Fruit fly (Drosophila melanogaster): ENCODE measurements around the gene Nepl8.
A peak's percentile ranks its signal among the peaks of the same experiment; 100 is the strongest.

Nepl8 gene

DNA sequence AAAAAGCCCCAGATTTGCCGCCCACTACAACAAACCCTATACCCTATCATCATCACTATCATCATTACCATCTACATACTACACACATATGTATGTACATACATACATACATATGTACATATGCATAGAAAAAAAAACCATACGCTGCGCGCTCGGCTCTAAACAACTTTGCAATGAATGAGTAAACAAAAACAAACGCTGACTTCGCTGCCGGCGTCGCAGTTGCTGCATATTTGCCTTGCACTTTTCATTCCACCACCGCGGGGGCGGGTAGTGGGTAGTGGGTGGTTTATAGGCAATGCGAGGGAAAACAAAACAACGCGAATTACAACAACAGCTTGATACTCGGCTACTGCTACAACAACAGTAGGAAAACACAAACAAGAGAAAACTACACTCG, 35.1 kb downstream of the Nepl8 start:
- TF ChIP-seq Sin3A (optimal IDR thresholded peaks at IDR 0.05) (no peak), Myc (optimal IDR thresholded peaks at IDR 0.05) (no peak), h (optimal IDR thresholded peaks at IDR 0.05) (no peak), psq (optimal IDR thresholded peaks at IDR 0.05) (no peak), ttk (optimal IDR thresholded peaks at IDR 0.05) (no peak)

DNA sequence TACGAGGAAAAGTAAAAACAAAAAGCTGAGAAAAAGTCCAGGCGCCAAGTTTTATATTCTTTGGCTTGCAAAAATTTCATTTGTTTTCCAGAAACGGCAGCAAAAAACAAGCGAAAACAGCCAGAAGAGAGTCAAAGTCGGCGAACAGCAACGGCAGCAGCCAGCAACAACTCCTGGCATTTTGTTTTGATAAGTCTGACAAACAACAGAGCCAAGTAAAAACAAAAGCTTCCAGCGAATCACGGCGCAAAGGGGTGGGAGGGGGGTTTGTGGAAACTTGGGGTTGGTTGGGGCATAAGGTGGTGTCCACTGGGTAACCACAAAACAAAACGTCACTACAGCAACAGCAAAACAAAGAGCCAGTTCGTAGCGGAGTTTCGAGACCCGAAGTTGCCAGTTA, 37.2 kb downstream of the Nepl8 start:
- no peak for TF ChIP-seq psq (optimal IDR thresholded peaks at IDR 0.05)
- no peak for TF ChIP-seq Sin3A (optimal IDR thresholded peaks at IDR 0.05)
- no peak for TF ChIP-seq h (optimal IDR thresholded peaks at IDR 0.05)
- TF ChIP-seq insv (optimal IDR thresholded peaks at IDR 0.05) = no peak
- TF ChIP-seq ttk (optimal IDR thresholded peaks at IDR 0.05) = no peak
- TF ChIP-seq Myc (optimal IDR thresholded peaks at IDR 0.05) = no peak

dm6 chr2L:16526015-16526518, 38.1 kb downstream of the Nepl8 start:
- TF ChIP-seq insv (optimal IDR thresholded peaks at IDR 0.05) (peak; percentile 83), psq (optimal IDR thresholded peaks at IDR 0.05) (no peak)

DNA sequence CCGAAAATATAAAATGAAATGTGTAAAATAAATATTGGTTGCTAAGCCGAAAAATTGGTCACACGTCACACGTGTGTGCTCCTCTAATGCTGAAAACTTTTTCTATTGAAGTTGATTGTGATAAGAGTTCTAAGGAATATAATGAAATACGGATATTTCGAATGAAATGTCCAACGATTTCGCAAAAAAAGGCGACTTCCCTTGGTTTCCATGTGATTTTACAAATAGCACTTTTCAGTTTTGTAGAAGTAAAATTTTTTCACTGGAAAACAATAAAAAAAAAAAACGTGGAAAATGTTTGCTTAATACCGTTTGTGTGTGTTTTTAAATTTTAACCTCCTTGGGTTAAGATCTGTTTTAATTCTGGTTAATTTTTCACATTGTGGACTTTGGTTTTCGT, 38.6 kb downstream of the Nepl8 start:
- TF ChIP-seq ttk (optimal IDR thresholded peaks at IDR 0.05) (no peak), h (optimal IDR thresholded peaks at IDR 0.05) (no peak), Sin3A (optimal IDR thresholded peaks at IDR 0.05) (no peak), insv (optimal IDR thresholded peaks at IDR 0.05) (no peak), Myc (optimal IDR thresholded peaks at IDR 0.05) (no peak), psq (optimal IDR thresholded peaks at IDR 0.05) (no peak)

DNA sequence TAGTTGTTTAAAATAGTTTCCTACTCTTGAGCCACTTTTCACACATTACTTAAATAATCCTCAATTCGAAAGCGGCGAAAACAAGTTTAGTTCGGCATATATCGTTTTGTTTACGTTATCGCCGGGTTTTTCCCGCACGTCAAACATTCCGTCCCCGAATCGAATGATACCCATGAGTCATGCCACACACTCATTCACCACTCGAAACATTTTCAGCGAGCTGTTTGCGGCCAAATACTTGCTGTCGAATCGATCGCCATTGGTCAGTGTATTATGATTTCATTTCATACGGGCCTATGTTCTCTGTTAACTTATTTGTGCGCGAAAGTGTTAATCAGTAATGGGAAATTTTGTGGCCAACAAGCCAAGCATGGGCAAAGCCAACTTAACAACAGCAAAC, 40.5 kb downstream of the Nepl8 start:
- TF ChIP-seq psq (optimal IDR thresholded peaks at IDR 0.05) (no peak), Sin3A (optimal IDR thresholded peaks at IDR 0.05) (no peak), ttk (optimal IDR thresholded peaks at IDR 0.05) (no peak), h (optimal IDR thresholded peaks at IDR 0.05) (no peak), Myc (optimal IDR thresholded peaks at IDR 0.05) (no peak), insv (optimal IDR thresholded peaks at IDR 0.05) (no peak)

DNA sequence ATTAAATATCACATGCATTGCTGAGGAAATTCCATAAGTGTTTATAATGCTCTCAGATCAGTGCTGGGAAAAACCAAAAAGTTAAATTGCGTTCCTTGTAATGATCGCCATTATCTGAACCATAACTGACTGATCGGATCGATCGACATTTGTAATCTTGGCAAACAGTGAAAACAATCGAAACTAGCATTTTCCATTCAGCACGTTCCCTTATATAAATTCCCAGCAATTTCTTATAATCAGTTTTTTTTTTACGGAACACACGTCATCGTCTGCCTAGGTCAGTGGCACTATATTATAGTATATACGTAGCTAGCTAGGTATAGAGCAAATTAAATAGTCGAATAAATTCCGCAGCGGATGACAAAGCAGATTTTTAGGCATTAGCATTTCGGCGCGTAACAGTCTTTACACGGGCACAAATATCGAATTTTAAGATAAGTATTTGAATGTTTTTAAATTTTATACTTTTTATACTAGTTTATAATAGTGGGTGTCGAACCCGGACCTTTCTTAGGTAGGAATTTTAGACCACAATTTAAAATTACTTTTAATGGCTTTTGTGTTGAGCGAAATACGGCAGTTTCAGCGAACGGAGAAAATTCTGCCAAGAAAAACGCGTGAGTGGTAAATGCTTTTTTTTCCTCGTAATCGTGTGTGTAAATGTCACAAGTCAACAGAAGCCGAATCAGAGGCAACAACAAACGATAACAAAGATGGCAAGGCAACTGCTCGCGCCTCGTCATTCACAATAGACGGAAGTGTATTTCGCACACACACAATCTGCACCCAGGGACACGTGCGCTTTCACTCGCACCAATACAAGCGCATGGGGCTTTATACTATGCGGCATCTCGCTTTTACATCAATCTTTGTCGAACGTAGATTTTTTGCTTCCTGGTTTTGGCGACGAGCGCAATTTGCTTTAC, 41.8 kb downstream of the Nepl8 start:
- TF ChIP-seq psq (optimal IDR thresholded peaks at IDR 0.05) (no peak), insv (optimal IDR thresholded peaks at IDR 0.05) (no peak), ttk (optimal IDR thresholded peaks at IDR 0.05) (no peak), Myc (optimal IDR thresholded peaks at IDR 0.05) (no peak), h (optimal IDR thresholded peaks at IDR 0.05) (no peak), Sin3A (optimal IDR thresholded peaks at IDR 0.05) (no peak)

dm6 chr2L:16530414-16530771, 42.4 kb downstream of the Nepl8 start:
- TF ChIP-seq Sin3A (optimal IDR thresholded peaks at IDR 0.05) (no peak), Myc (optimal IDR thresholded peaks at IDR 0.05) (no peak), insv (optimal IDR thresholded peaks at IDR 0.05) (no peak), h (optimal IDR thresholded peaks at IDR 0.05) (no peak), psq (optimal IDR thresholded peaks at IDR 0.05) (no peak), ttk (optimal IDR thresholded peaks at IDR 0.05) (no peak)

DNA sequence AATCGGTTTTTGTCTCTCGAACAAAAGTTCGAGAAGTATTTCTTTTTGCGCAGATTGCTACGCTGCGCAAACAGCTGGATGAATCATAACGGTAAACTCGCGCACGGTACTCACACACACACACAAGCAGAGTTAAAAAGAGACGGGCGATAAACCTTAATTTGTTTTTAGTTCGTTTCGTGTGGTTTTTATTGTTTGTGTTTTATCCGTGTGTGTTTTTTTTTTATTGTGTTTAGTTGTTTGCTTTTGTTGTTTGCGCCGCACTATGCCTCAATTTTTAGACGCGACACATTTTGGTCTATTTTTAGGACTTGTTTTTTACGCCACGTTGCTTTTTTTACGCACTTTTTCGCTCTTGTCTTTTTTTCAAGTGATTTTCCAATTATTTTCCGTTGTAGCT, 42.9 kb downstream of the Nepl8 start:
- no peak for TF ChIP-seq ttk (optimal IDR thresholded peaks at IDR 0.05)
- no peak for TF ChIP-seq insv (optimal IDR thresholded peaks at IDR 0.05)
- TF ChIP-seq h (optimal IDR thresholded peaks at IDR 0.05) = no peak
- TF ChIP-seq psq (optimal IDR thresholded peaks at IDR 0.05) = no peak
- no peak for TF ChIP-seq Sin3A (optimal IDR thresholded peaks at IDR 0.05)
- TF ChIP-seq Myc (optimal IDR thresholded peaks at IDR 0.05) = no peak

- TF ChIP-seq h (optimal IDR thresholded peaks at IDR 0.05) (no peak), ttk (optimal IDR thresholded peaks at IDR 0.05) (no peak), psq (optimal IDR thresholded peaks at IDR 0.05) (no peak), Sin3A (optimal IDR thresholded peaks at IDR 0.05) (no peak)
Observed at dm6 chr2L:16531507-16532134, 43.7 kb downstream of the Nepl8 start.

DNA sequence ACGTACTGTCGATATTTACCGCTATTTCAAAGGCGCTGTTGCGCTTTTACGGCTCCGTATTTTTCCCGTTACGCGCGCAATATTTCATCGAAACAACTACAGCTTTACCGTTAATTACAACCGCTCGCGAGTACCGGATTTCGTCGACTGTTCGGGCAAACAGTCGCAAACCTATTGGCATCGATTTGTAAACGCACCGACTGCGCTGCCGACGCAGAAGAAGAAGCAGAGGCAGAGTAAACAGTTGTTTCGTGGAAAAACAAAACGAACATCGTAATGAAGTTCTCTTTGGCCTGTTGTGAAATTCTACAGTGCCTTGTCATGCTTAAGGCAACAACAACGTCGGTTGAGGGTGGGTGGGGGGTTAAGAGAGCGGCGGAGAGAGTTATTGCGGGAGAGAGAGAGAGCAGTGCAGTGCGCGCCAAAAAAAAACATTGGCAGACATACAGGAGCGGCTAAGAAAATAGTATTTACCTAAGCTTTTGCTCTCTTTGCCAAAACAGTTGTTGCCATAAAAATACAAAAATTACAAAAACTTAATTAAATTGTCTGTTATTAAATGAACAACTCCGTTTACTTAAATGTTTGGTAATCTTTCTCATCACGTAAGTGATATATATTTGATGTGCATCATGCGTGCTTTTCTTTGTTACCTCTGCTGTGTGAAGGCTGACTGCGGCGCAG, 44.9 kb downstream of the Nepl8 start, which contains the start of gene CG5953:
TSS of gene CG5953 (minus strand) at position 176 of the 684 bp plus-strand sequence.
- no peak for TF ChIP-seq insv (optimal IDR thresholded peaks at IDR 0.05)
- peak; percentile 14 for TF ChIP-seq psq (optimal IDR thresholded peaks at IDR 0.05)

DNA sequence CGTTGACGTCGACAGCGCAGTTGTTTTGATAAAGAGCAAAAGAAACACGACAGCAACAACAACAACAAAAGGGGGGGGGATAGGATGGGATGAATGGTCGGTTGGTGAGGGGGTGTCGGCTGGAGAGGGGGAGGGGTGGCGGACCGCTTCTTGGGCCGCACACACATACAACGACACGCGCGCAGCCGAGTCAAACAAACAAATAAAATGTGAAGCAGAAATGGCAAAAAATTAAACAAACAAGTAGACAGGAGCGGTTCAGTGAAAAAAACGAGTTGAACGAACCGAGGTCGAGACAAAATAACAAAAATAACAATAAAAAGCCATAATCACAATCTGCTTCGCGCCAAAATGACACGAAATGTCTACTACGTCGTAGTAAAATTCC, 45.4 kb downstream of the Nepl8 start:
- no peak for TF ChIP-seq Myc (optimal IDR thresholded peaks at IDR 0.05)
- no peak for TF ChIP-seq h (optimal IDR thresholded peaks at IDR 0.05)
- no peak for TF ChIP-seq ttk (optimal IDR thresholded peaks at IDR 0.05)
- no peak for TF ChIP-seq psq (optimal IDR thresholded peaks at IDR 0.05)
- no peak for TF ChIP-seq Sin3A (optimal IDR thresholded peaks at IDR 0.05)
- TF ChIP-seq insv (optimal IDR thresholded peaks at IDR 0.05) = no peak

DNA sequence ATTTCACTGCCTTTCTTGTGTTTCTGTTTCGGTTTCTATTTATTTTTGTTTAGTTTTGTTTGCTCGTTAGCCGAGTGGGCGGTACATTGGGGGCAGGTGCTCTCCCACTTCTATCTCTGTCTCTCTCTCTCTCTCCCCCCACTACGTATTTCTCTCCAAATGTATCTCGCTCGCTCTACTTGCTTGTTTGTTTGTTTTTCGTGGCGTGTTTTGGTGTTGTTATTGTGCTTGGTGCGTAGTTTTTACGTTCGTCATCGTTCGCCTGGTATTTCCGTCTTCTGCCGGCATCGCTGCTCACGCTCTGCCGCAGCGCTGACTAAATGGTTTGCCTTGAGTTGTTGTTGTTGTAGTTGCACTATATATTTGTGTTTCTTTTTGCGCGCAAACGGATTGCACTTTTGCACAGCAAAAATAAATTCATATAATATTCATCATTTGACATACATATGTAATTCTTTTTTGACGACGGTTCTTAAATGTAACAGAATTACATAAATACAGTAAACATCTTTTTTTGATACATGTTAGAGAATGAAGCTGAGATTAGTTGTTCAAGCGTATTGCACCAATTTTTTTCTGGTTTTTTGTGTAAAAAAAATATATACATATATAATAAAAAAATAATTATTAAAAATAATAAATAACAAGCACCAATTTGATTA, 46.4 kb downstream of the Nepl8 start:
- TF ChIP-seq Myc (optimal IDR thresholded peaks at IDR 0.05) (no peak), h (optimal IDR thresholded peaks at IDR 0.05) (no peak), ttk (optimal IDR thresholded peaks at IDR 0.05) (no peak), insv (optimal IDR thresholded peaks at IDR 0.05) (no peak), Sin3A (optimal IDR thresholded peaks at IDR 0.05) (no peak), psq (optimal IDR thresholded peaks at IDR 0.05) (no peak)
